Fruit fly (Drosophila melanogaster) whole organism, embryonic: ENCODE data around the gene CNMa.
A peak's percentile ranks its signal among the peaks of the same experiment; 100 is the strongest.

Experiments
- Asciz ChIP-seq: fragments of 200-800 bp; sonication (Bioruptor generic); optimal IDR thresholded peaks from 2 replicates; lab custom pipeline; 2017; ENCODE audit warnings: missing biosample characterization, mild to moderate bottlenecking, missing genetic modification characterization, missing genetic modification reagents
- Awh ChIP-seq: fragments of 200-800 bp; sonication (Bioruptor generic); IDR thresholded peaks from 2 replicates; pipeline ENCODE4, ENCODE4 v1.3.6; 2022; ENCODE audit warnings: missing biosample characterization, missing genetic modification characterization
- B-H2 ChIP-seq: fragments of 200-800 bp; sonication (Bioruptor generic); optimal IDR thresholded peaks from 2 replicates; lab custom pipeline; 2018; ENCODE audit warnings: missing biosample characterization, mild to moderate bottlenecking, missing genetic modification characterization
- C15 ChIP-seq: fragments of 200-800 bp; sonication (Bioruptor generic); IDR thresholded peaks from 3 replicates; pipeline ENCODE4 v1.3.6; 2022; ENCODE audit warnings: missing biosample characterization, missing genetic modification characterization
- CG10979 ChIP-seq: fragments of 200-800 bp; sonication (Bioruptor generic); optimal IDR thresholded peaks from 2 replicates; lab custom pipeline; 2018; ENCODE audit warnings: missing biosample characterization, mild to moderate bottlenecking, missing genetic modification characterization, moderate library complexity
- CG12104 ChIP-seq: fragments of 200-800 bp; sonication (Bioruptor generic); optimal IDR thresholded peaks from 3 replicates; lab custom pipeline; 2016; ENCODE audit warnings: missing biosample characterization, missing genetic modification characterization
- CG12219 ChIP-seq: fragments of 200-800 bp; sonication (Bioruptor generic); optimal IDR thresholded peaks from 3 replicates; lab custom pipeline; 2018; ENCODE audit warnings: missing biosample characterization, mild to moderate bottlenecking, missing genetic modification characterization
- CG12236 ChIP-seq: fragments of 200-800 bp; sonication (Bioruptor generic); optimal IDR thresholded peaks from 2 replicates; lab custom pipeline; 2016; ENCODE audit warnings: missing biosample characterization, missing genetic modification characterization
- CG16813 ChIP-seq: fragments of 200-800 bp; sonication (Bioruptor generic); IDR thresholded peaks from 3 replicates; pipeline ENCODE4 v1.3.6; 2022; ENCODE audit warnings: missing biosample characterization, missing genetic modification characterization; ENCODE audit not compliant: partially characterized antibody
- CG17802 ChIP-seq: fragments of 200-800 bp; sonication (Bioruptor generic); optimal IDR thresholded peaks from 2 replicates; lab custom pipeline; 2018; ENCODE audit warnings: missing biosample characterization, mild to moderate bottlenecking, missing genetic modification characterization, moderate library complexity
- CG1792 ChIP-seq: fragments of 200-800 bp; sonication (Bioruptor generic); optimal IDR thresholded peaks from 2 replicates; lab custom pipeline; 2016; ENCODE audit warnings: missing biosample characterization, missing genetic modification characterization
- CG18011 ChIP-seq: fragments of 200-800 bp; sonication (Bioruptor generic); optimal IDR thresholded peaks from 2 replicates; lab custom pipeline; 2017; ENCODE audit warnings: missing biosample characterization, missing genetic modification characterization, mild to moderate bottlenecking, moderate library complexity, missing genotype
- CG2712 ChIP-seq: fragments of 200-800 bp; optimal IDR thresholded peaks from 3 replicates; lab custom pipeline; 2019; ENCODE audit warnings: missing biosample characterization, mild to moderate bottlenecking, missing genetic modification characterization, moderate library complexity
- CG30020 ChIP-seq: fragments of 200-800 bp; optimal IDR thresholded peaks from 2 replicates; lab custom pipeline; 2019; ENCODE audit warnings: missing biosample characterization, mild to moderate bottlenecking, missing genetic modification characterization, moderate library complexity
- CG31388 ChIP-seq: fragments of 200-800 bp; sonication (Bioruptor generic); optimal IDR thresholded peaks from 2 replicates; lab custom pipeline; 2016; ENCODE audit warnings: missing biosample characterization, missing genetic modification characterization
- CG34422 ChIP-seq: fragments of 200-800 bp; sonication (Bioruptor generic); IDR thresholded peaks from 3 replicates; pipeline ENCODE4 v1.3.6; 2022; ENCODE audit warnings: missing biosample characterization, missing genetic modification characterization
- CG7357 ChIP-seq: fragments of 200-800 bp; sonication (Bioruptor generic); IDR thresholded peaks from 3 replicates; pipeline ENCODE4 v1.3.6; 2022; ENCODE audit warnings: missing biosample characterization, missing genetic modification characterization
- CG9215 ChIP-seq: fragments of 200-800 bp; sonication (Bioruptor generic); IDR thresholded peaks from 2 replicates; pipeline ENCODE4 v1.3.6; 2022; ENCODE audit warnings: missing biosample characterization, missing genetic modification characterization
- CG9727 ChIP-seq: fragments of 200-800 bp; sonication (Bioruptor generic); optimal IDR thresholded peaks from 3 replicates; lab custom pipeline; 2017; ENCODE audit warnings: missing biosample characterization, mild to moderate bottlenecking, missing genetic modification characterization
- CHES-1-like ChIP-seq: fragments of 200-800 bp; sonication (Bioruptor generic); optimal IDR thresholded peaks from 2 replicates; lab custom pipeline; 2016; ENCODE audit warnings: missing biosample characterization, missing genetic modification characterization
- Doc3 ChIP-seq: fragments of 200-800 bp; sonication (Bioruptor generic); IDR thresholded peaks from 3 replicates; pipeline ENCODE4 v1.3.6; 2022; ENCODE audit warnings: missing biosample characterization, missing genetic modification characterization; ENCODE audit not compliant: partially characterized antibody
- Dp ChIP-seq: fragments of 200-800 bp; sonication (Bioruptor generic); optimal IDR thresholded peaks from 2 replicates; lab custom pipeline; 2018; ENCODE audit warnings: missing biosample characterization, mild to moderate bottlenecking, missing genetic modification characterization, moderate library complexity
- E2f1 ChIP-seq: fragments of 200-800 bp; sonication (Bioruptor generic); IDR thresholded peaks from 2 replicates; pipeline ENCODE4 v1.3.6; 2022; ENCODE audit warnings: missing biosample characterization, missing genetic modification characterization
- E2f2 ChIP-seq: fragments of 200-800 bp; sonication (Bioruptor generic); IDR thresholded peaks from 2 replicates; pipeline ENCODE4 v1.3.6; 2022; ENCODE audit warnings: missing biosample characterization, missing genetic modification characterization
- Fer3 ChIP-seq: fragments of 200-800 bp; sonication (Bioruptor generic); optimal IDR thresholded peaks from 2 replicates; lab custom pipeline; 2018; ENCODE audit warnings: missing biosample characterization, mild to moderate bottlenecking, missing genetic modification characterization, moderate library complexity
- HmgD ChIP-seq: fragments of 200-800 bp; sonication (Bioruptor generic); optimal IDR thresholded peaks from 3 replicates; lab custom pipeline; 2016; ENCODE audit warnings: missing biosample characterization, missing genetic modification characterization
- MTF-1 ChIP-seq: fragments of 200-800 bp; sonication (Bioruptor generic); optimal IDR thresholded peaks from 2 replicates; lab custom pipeline; 2018; ENCODE audit warnings: missing biosample characterization, mild to moderate bottlenecking, missing genetic modification characterization, borderline replicate concordance
- Meics ChIP-seq: fragments of 200-800 bp; sonication (Bioruptor generic); optimal IDR thresholded peaks from 2 replicates; lab custom pipeline; 2017; ENCODE audit warnings: missing biosample characterization, mild to moderate bottlenecking, missing genetic modification characterization
- Mes4 ChIP-seq: fragments of 200-800 bp; sonication (Bioruptor generic); optimal IDR thresholded peaks from 2 replicates; lab custom pipeline; 2016; ENCODE audit warnings: missing biosample characterization, missing genetic modification characterization
- NK7.1 ChIP-seq: fragments of 200-800 bp; sonication (Bioruptor generic); optimal IDR thresholded peaks from 3 replicates; lab custom pipeline; 2016; ENCODE audit warnings: missing biosample characterization, missing genetic modification characterization
- Sin3A ChIP-seq: fragments of >200 bp; optimal IDR thresholded peaks from 2 replicates; lab custom pipeline; 2018
- abd-A ChIP-seq: fragments of 200-800 bp; sonication (Bioruptor generic); optimal IDR thresholded peaks from 3 replicates; lab custom pipeline; 2019; ENCODE audit warnings: missing biosample characterization, mild to moderate bottlenecking, missing genetic modification characterization, moderate library complexity
- az2 ChIP-seq: fragments of 200-800 bp; sonication (Bioruptor generic); optimal IDR thresholded peaks from 3 replicates; lab custom pipeline; 2016; ENCODE audit warnings: missing biosample characterization, missing genetic modification characterization
- cato ChIP-seq: fragments of 200-800 bp; sonication (Bioruptor generic); optimal IDR thresholded peaks from 2 replicates; lab custom pipeline; 2016; ENCODE audit warnings: missing biosample characterization, missing genetic modification characterization, borderline replicate concordance
- corto ChIP-seq: fragments of 200-800 bp; sonication (Bioruptor generic); optimal IDR thresholded peaks from 2 replicates; lab custom pipeline; 2016; ENCODE audit warnings: missing biosample characterization, mild to moderate bottlenecking, missing genetic modification characterization, moderate library complexity
- cwo ChIP-seq: fragments of 200-800 bp; sonication (Bioruptor generic); optimal IDR thresholded peaks from 3 replicates; lab custom pipeline; 2017; ENCODE audit warnings: missing biosample characterization, missing genetic modification characterization, mild to moderate bottlenecking, moderate library complexity, missing genetic modification reagents
- dm ChIP-seq: fragments of 200-800 bp; sonication (Bioruptor generic); optimal IDR thresholded peaks from 3 replicates; lab custom pipeline; 2016; ENCODE audit warnings: missing biosample characterization, missing genetic modification characterization
- eve ChIP-seq, 2 experiments: fragments of >200 bp; optimal IDR thresholded peaks; 2 replicates each; lab custom pipeline; 2017; ENCODE audit warnings: missing biosample characterization in 2 of 2, missing genetic modification characterization in 2 of 2
- gsb-n ChIP-seq: fragments of 200-800 bp; sonication (Bioruptor generic); optimal IDR thresholded peaks from 3 replicates; lab custom pipeline; 2018; ENCODE audit warnings: missing biosample characterization, mild to moderate bottlenecking, missing genetic modification characterization
- h ChIP-seq: fragments of >200 bp; optimal IDR thresholded peaks from 2 replicates; lab custom pipeline; 2017
- otp ChIP-seq: fragments of 200-800 bp; sonication (Bioruptor generic); IDR thresholded peaks from 3 replicates; pipeline ENCODE4, ENCODE4 v1.3.6; 2022; ENCODE audit warnings: missing biosample characterization, missing genetic modification characterization
- salm ChIP-seq: fragments of 200-800 bp; sonication (Bioruptor generic); optimal IDR thresholded peaks from 2 replicates; lab custom pipeline; 2018; ENCODE audit warnings: missing biosample characterization, mild to moderate bottlenecking, missing genetic modification characterization
- shn ChIP-seq: fragments of 200-800 bp; sonication (Bioruptor generic); optimal IDR thresholded peaks from 3 replicates; lab custom pipeline; 2016; ENCODE audit warnings: missing biosample characterization, missing genetic modification characterization
- sima ChIP-seq: fragments of 200-800 bp; sonication (Bioruptor generic); optimal IDR thresholded peaks from 2 replicates; lab custom pipeline; 2016; ENCODE audit warnings: missing biosample characterization, missing genetic modification characterization
- stwl ChIP-seq: fragments of 200-800 bp; sonication (Bioruptor generic); optimal IDR thresholded peaks from 3 replicates; lab custom pipeline; 2018; ENCODE audit warnings: missing biosample characterization, mild to moderate bottlenecking, missing genetic modification characterization, moderate library complexity
- tin ChIP-seq: fragments of 200-800 bp; sonication (Bioruptor generic); optimal IDR thresholded peaks from 3 replicates; lab custom pipeline; 2016; ENCODE audit warnings: missing biosample characterization, missing genetic modification characterization
- tll ChIP-seq, 2 experiments: fragments of 200-800 bp in 1 of 2; fragments of >200 bp in 1 of 2; sonication (Bioruptor generic) in 1 of 2; optimal IDR thresholded peaks; 2 replicates each; lab custom pipeline; 2017 to 2019; ENCODE audit warnings: missing biosample characterization in 2 of 2, missing genetic modification characterization in 2 of 2, mild to moderate bottlenecking in 1 of 2, moderate library complexity in 1 of 2
- trem ChIP-seq: fragments of 200-800 bp; optimal IDR thresholded peaks from 3 replicates; lab custom pipeline; 2019; ENCODE audit warnings: missing biosample characterization, mild to moderate bottlenecking, missing genetic modification characterization, moderate library complexity
- vvl ChIP-seq: fragments of 200-800 bp; sonication (Bioruptor generic); IDR thresholded peaks from 2 replicates; pipeline ENCODE4 v1.3.6; 2022; ENCODE audit warnings: missing biosample characterization, missing genetic modification characterization

CNMa gene

dm6 chr3L:1856467-1857350 lies 1.3 kb upstream of the CNMa start, which contains the start of gene CG12024 (continued):
- TF ChIP-seq corto (GFP tag; lab: Kevin White, UChicago), result no peak
- TF ChIP-seq CG10979 (tag; lab: Kevin White, UChicago), result peak; percentile 62
- no peak for TF ChIP-seq Asciz (GFP tag; lab: Kevin White, UChicago)
- TF ChIP-seq CG17802 (tag; lab: Kevin White, UChicago), result peak; percentile 92
- no peak for TF ChIP-seq CG12236 (GFP tag; lab: Kevin White, UChicago)
- no peak for TF ChIP-seq otp (GFP tag; lab: Robert Waterston, UW)
- TF ChIP-seq h, result no peak
- peak; percentile 97 for TF ChIP-seq Sin3A
- peak; percentile 15 for TF ChIP-seq CG12219
- peak; percentile 75 for TF ChIP-seq CG9215
- peak; percentile 71 for TF ChIP-seq Fer3 (tag; lab: Kevin White, UChicago)
- peak; percentile 80 for TF ChIP-seq CHES-1-like (GFP tag; lab: Kevin White, UChicago)
- TF ChIP-seq shn (GFP tag; lab: Kevin White, UChicago), result peak; percentile 78
- peak; percentile 46 for TF ChIP-seq CG1792 (GFP tag; lab: Kevin White, UChicago)
- TF ChIP-seq CG2712 (tag; lab: Kevin White, UChicago), result peak; percentile 73
- TF ChIP-seq stwl (tag; lab: Kevin White, UChicago), result peak; percentile 97
- peak; percentile 54 for TF ChIP-seq E2f1 (GFP tag; lab: Robert Waterston, UW)
- TF ChIP-seq vvl (GFP tag; lab: Robert Waterston, UW), result no peak; the same call in 1 of the 2 replicates
- TF ChIP-seq CG30020 (tag; lab: Kevin White, UChicago), result peak; percentile 93
- no peak for TF ChIP-seq Awh (GFP tag; lab: Robert Waterston, UW)
- no peak for TF ChIP-seq eve (GFP tag; optimal IDR thresholded peaks at IDR 0.05; lab: Kevin White, UChicago)
- TF ChIP-seq CG7357, result peak; percentile 99
- no peak for TF ChIP-seq MTF-1 (GFP tag; lab: Kevin White, UChicago)
- TF ChIP-seq Meics (GFP tag; lab: Kevin White, UChicago), result peak; percentile 66
- peak; percentile 72 for TF ChIP-seq az2
- peak; percentile 44 for TF ChIP-seq gsb-n (tag; lab: Kevin White, UChicago)
- TF ChIP-seq B-H2, result peak; percentile 79
- peak; percentile 96 for TF ChIP-seq cwo
- TF ChIP-seq C15 (GFP tag; lab: Robert Waterston, UW), result no peak
- TF ChIP-seq HmgD (GFP tag; lab: Kevin White, UChicago), result peak; percentile 31
- peak; percentile 94 for TF ChIP-seq E2f2 (GFP tag; lab: Robert Waterston, UW)
- peak; percentile 3 for TF ChIP-seq salm
- TF ChIP-seq cato, result peak; percentile 54
- TF ChIP-seq Mes4 (GFP tag; lab: Kevin White, UChicago), result peak; percentile 45
- TF ChIP-seq tll (GFP tag; optimal IDR thresholded peaks at IDR 0.05; lab: Kevin White, UChicago), result no peak
- peak; percentile 79 for TF ChIP-seq tin (GFP tag; lab: Kevin White, UChicago)
- peak; percentile 91 for TF ChIP-seq Dp (GFP tag; lab: Kevin White, UChicago)
- TF ChIP-seq Doc3 (GFP tag; lab: Robert Waterston, UW), result no peak
- peak; percentile 63 for TF ChIP-seq CG18011
- TF ChIP-seq CG12104, result peak; percentile 53
- no peak for TF ChIP-seq abd-A (tag; lab: Kevin White, UChicago)
- TF ChIP-seq trem (tag; lab: Kevin White, UChicago), result peak; percentile 86
- TF ChIP-seq CG31388, result peak; percentile 21
- peak; percentile 58 for TF ChIP-seq dm (GFP tag; lab: Kevin White, UChicago)
- TF ChIP-seq CG34422 (GFP tag; lab: Robert Waterston, UW), result peak; percentile 64; the same call in 2 of the 3 replicates
- TF ChIP-seq CG9727 (GFP tag; lab: Kevin White, UChicago), result peak; percentile 58
- TF ChIP-seq sima, result no peak
- no peak for TF ChIP-seq CG16813 (GFP tag; lab: Robert Waterston, UW)
- TF ChIP-seq NK7.1 (GFP tag; lab: Kevin White, UChicago), result no peak
